Worm (Caenorhabditis elegans): ENCODE data around the gene oig-1.

The oig-1 gene

DNA sequence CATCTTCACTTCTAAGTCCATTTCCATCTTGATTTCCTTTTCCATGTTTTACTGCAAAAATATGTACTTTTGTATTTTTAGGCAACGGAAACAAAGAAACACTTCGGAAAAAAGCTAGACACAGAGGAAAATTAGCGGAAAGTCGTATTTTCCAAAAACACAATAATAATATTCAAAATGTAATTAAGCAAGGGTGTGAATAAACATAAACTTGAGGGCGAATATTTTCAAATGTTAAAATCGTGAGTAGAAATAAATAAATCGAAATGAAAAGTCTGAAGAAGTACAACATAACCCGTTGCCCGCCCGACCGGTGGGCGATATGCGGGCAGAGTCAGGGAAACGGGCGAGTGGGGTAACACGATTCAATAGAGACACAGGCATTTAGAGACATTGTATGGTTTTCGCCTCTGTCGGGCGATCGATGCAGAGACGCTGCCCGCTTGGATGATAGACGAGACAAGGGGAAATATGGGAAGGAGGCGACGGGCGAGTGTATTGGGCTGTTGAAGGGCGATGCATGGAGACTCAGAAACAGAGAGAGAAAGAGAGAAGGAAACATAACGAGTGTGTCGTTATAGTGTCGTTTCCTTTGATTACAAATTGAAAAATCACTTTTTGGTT is 11.6 kb upstream of the oig-1 start, which contains the start of gene C09E7.4:
Gene C09E7.4, minus strand, starts transcription at position 51 of the 624 bp plus-strand sequence.
- TF ChIP-seq eyg-1 (tag; optimal IDR thresholded peaks at IDR 0.05) = no peak
- no peak for TF ChIP-seq K09A11.1 (tag; optimal IDR thresholded peaks at IDR 0.05; ENCODE audit: insufficient read depth)
- no peak for TF ChIP-seq fkh-10 (GFP tag; optimal IDR thresholded peaks at IDR 0.05)
- TF ChIP-seq pax-1 (tag; optimal IDR thresholded peaks at IDR 0.05) = no peak
- no peak for TF ChIP-seq unc-3 (GFP tag; conservative IDR thresholded peaks at IDR 0.05)
- no peak for TF ChIP-seq unc-3 (tag; optimal IDR thresholded peaks at IDR 0.05)
- TF ChIP-seq Y22D7AL.16 (tag; optimal IDR thresholded peaks at IDR 0.05) = no peak
- TF ChIP-seq nhr-232 (tag; optimal IDR thresholded peaks at IDR 0.05) = no peak
- no peak for TF ChIP-seq ahr-1 (tag; optimal IDR thresholded peaks at IDR 0.05)
- no peak for TF ChIP-seq ceh-6 (GFP tag; optimal IDR thresholded peaks at IDR 0.05)
- TF ChIP-seq unc-42 (tag; optimal IDR thresholded peaks at IDR 0.05) = peak; percentile 68
- peak; percentile 76 for TF ChIP-seq ceh-48 (tag; optimal IDR thresholded peaks at IDR 0.05)
- no peak for TF ChIP-seq ceh-19 (GFP tag; optimal IDR thresholded peaks at IDR 0.05)
- TF ChIP-seq mec-3 (tag; optimal IDR thresholded peaks at IDR 0.05; ENCODE audit: borderline replicate concordance) = peak; percentile 36
- peak; percentile 29 for TF ChIP-seq elt-2 (tag; optimal IDR thresholded peaks at IDR 0.05)
- no peak for TF ChIP-seq odd-2 (tag; optimal IDR thresholded peaks at IDR 0.05)
- TF ChIP-seq sox-4 (tag; optimal IDR thresholded peaks at IDR 0.05) = peak; percentile 29
- no peak for TF ChIP-seq ceh-45 (GFP tag; IDR thresholded peaks at IDR 0.05)
- no peak for TF ChIP-seq pha-2 (tag; optimal IDR thresholded peaks at IDR 0.05)
- TF ChIP-seq dmd-4 (tag; optimal IDR thresholded peaks at IDR 0.05; ENCODE audit: borderline replicate concordance) = peak; percentile 30
- TF ChIP-seq hlh-6 (tag; optimal IDR thresholded peaks at IDR 0.05) = peak; percentile 72
- peak; percentile 8 for TF ChIP-seq F13H6.1 (tag; optimal IDR thresholded peaks at IDR 0.05)
- no peak for TF ChIP-seq pha-4 (tag; optimal IDR thresholded peaks at IDR 0.05)
- no peak for TF ChIP-seq ceh-30 (tag; optimal IDR thresholded peaks at IDR 0.05)
- TF ChIP-seq fkh-6 (tag; optimal IDR thresholded peaks at IDR 0.05) = no peak
- no peak for TF ChIP-seq unc-86 (tag; optimal IDR thresholded peaks at IDR 0.05)
- TF ChIP-seq ref-2 (tag; optimal IDR thresholded peaks at IDR 0.05) = no peak
- peak; percentile 84 for TF ChIP-seq ceh-31 (tag; optimal IDR thresholded peaks at IDR 0.05)
- TF ChIP-seq nhr-11 (tag; optimal IDR thresholded peaks at IDR 0.05) = no peak
- TF ChIP-seq elt-4 (tag; optimal IDR thresholded peaks at IDR 0.05) = no peak
- peak; percentile 84 for TF ChIP-seq tbx-2 (tag; optimal IDR thresholded peaks at IDR 0.05)
- TF ChIP-seq pqm-1 (tag; optimal IDR thresholded peaks at IDR 0.05) = no peak
- peak; percentile 46 for TF ChIP-seq rnt-1 (tag; optimal IDR thresholded peaks at IDR 0.05)
- peak; percentile 59 for TF ChIP-seq sdc-2 (tag; optimal IDR thresholded peaks at IDR 0.05)
- TF ChIP-seq npax-4 (tag; optimal IDR thresholded peaks at IDR 0.05) = no peak
- peak; percentile 16 for TF ChIP-seq ets-4 (tag; optimal IDR thresholded peaks at IDR 0.05)
- no peak for TF ChIP-seq lin-11 (tag; optimal IDR thresholded peaks at IDR 0.05)
- TF ChIP-seq C08G9.2 (tag; optimal IDR thresholded peaks at IDR 0.05) = peak; percentile 51
- TF ChIP-seq che-1 (tag; optimal IDR thresholded peaks at IDR 0.05) = peak; percentile 8
- peak; percentile 37 for TF ChIP-seq hlh-8 (tag; optimal IDR thresholded peaks at IDR 0.05)
- peak; percentile 26 for TF ChIP-seq pag-3 (tag; optimal IDR thresholded peaks at IDR 0.05; ENCODE audit: borderline replicate concordance)
- TF ChIP-seq nfya-1 (tag; optimal IDR thresholded peaks at IDR 0.05) = peak; percentile 71
- no peak for TF ChIP-seq K02D7.2 (tag; optimal IDR thresholded peaks at IDR 0.05)
- TF ChIP-seq sox-2 (GFP tag; IDR thresholded peaks at IDR 0.05) = no peak
- TF ChIP-seq syd-9 (tag; optimal IDR thresholded peaks at IDR 0.05) = peak; percentile 55
- peak; percentile 69 for TF ChIP-seq ceh-14 (tag; optimal IDR thresholded peaks at IDR 0.05)
- no peak for TF ChIP-seq C38D4.7 (GFP tag; optimal IDR thresholded peaks at IDR 0.05)
- no peak for TF ChIP-seq fax-1 (tag; optimal IDR thresholded peaks at IDR 0.05)
- no peak for TF ChIP-seq madf-2 (tag; optimal IDR thresholded peaks at IDR 0.05)
- TF ChIP-seq unc-55 (GFP tag; optimal IDR thresholded peaks at IDR 0.05) = peak; percentile 94
- TF ChIP-seq ceh-9 (tag; optimal IDR thresholded peaks at IDR 0.05) = no peak
- no peak for TF ChIP-seq ceh-24 (tag; optimal IDR thresholded peaks at IDR 0.05)
- TF ChIP-seq ceh-22 (tag; optimal IDR thresholded peaks at IDR 0.05) = no peak
